Fruit fly (Drosophila melanogaster): ENCODE data around the gene tbrd-1.

The tbrd-1 gene

DNA sequence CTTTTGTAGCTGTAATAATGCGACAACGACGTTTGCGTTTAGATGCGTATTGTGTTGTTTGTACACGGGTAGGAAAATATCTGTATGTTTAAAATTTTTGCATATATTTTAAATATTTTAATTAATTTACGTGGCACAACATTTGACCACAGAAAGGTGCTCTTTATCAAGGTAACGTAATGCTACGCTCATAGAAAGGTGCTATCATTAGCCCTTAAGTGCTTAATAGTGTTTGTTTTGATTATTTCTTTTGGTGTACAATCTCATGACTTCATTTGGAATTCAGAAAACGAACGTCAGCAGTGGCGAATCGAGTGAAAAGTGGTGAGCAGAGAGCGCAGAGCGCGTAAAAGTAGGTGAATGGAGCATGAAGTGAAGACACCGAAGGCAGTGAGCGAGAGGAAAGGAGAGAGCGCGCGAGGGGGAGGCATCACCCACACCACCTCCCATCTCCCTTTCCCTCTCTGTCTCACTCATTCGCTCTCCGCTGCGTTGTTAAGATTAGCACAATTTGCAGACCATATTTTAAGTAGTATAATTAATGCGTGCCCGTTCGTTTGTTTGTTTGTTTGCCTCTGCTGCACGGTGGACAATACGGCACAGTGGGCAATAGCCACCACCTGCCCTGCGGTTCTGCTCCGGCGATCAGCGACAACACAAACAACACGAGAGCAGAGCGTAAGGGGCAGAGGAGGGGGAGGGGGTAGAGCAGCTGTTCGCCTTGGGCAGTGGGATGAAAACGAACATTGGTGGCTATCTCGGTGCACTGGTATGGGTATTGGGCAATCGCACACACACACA is 28.5 kb upstream of the tbrd-1 start:
- no peak for TF ChIP-seq CG9139 (GFP tag; optimal IDR thresholded peaks at IDR 0.05)
- no peak for TF ChIP-seq Hr39 (GFP tag; optimal IDR thresholded peaks at IDR 0.05)
- no peak for TF ChIP-seq CG16779 (tag; optimal IDR thresholded peaks at IDR 0.05)
- peak; percentile 49 for TF ChIP-seq CG10669 (GFP tag; optimal IDR thresholded peaks at IDR 0.05)
- TF ChIP-seq fd85E (GFP tag; optimal IDR thresholded peaks at IDR 0.05) = no peak
- TF ChIP-seq Blimp-1 (GFP tag; optimal IDR thresholded peaks at IDR 0.05) = no peak
- TF ChIP-seq esn (GFP tag; optimal IDR thresholded peaks at IDR 0.05) = no peak
- TF ChIP-seq CG8319 (GFP tag; optimal IDR thresholded peaks at IDR 0.05) = no peak
- TF ChIP-seq CG32006 (GFP tag; optimal IDR thresholded peaks at IDR 0.05) = peak; percentile 76
- TF ChIP-seq CG7368 (GFP tag; optimal IDR thresholded peaks at IDR 0.05) = peak; percentile 47
- TF ChIP-seq dac (GFP tag; optimal IDR thresholded peaks at IDR 0.05) = peak; percentile 41
- no peak for TF ChIP-seq CG6854 (GFP tag; optimal IDR thresholded peaks at IDR 0.05)
- peak; percentile 82 for TF ChIP-seq CG15336 (GFP tag; IDR thresholded peaks at IDR 0.05)
- no peak for TF ChIP-seq Hr38 (GFP tag; optimal IDR thresholded peaks at IDR 0.05)
- TF ChIP-seq OdsH (GFP tag; optimal IDR thresholded peaks at IDR 0.05) = peak; percentile 68
- TF ChIP-seq Hr4 (GFP tag; optimal IDR thresholded peaks at IDR 0.05) = peak; percentile 69
- peak; percentile 81 for TF ChIP-seq eg (GFP tag; IDR thresholded peaks at IDR 0.05)
- TF ChIP-seq CG1621 (tag; optimal IDR thresholded peaks at IDR 0.05) = no peak
- TF ChIP-seq vri (GFP tag; optimal IDR thresholded peaks at IDR 0.05) = peak; percentile 16
- TF ChIP-seq CG8632 (GFP tag; optimal IDR thresholded peaks at IDR 0.05) = peak; percentile 30
- TF ChIP-seq pdm3 (GFP tag; optimal IDR thresholded peaks at IDR 0.05) = peak; percentile 31
- TF ChIP-seq Eip75B (GFP tag; optimal IDR thresholded peaks at IDR 0.05) = no peak
- no peak for TF ChIP-seq CG6808 (GFP tag; optimal IDR thresholded peaks at IDR 0.05)
- no peak for TF ChIP-seq Lpt (GFP tag; optimal IDR thresholded peaks at IDR 0.05)
- TF ChIP-seq acj6 (GFP tag; optimal IDR thresholded peaks at IDR 0.05) = peak; percentile 45
- no peak for TF ChIP-seq Eip93F (GFP tag; optimal IDR thresholded peaks at IDR 0.05)
- peak; percentile 38 for TF ChIP-seq CG10631 (GFP tag; optimal IDR thresholded peaks at IDR 0.05)
- TF ChIP-seq cyc (GFP tag; optimal IDR thresholded peaks at IDR 0.05) = no peak
- TF ChIP-seq fkh (GFP tag; optimal IDR thresholded peaks at IDR 0.05) = peak; percentile 92
- TF ChIP-seq CG3919 (GFP tag; optimal IDR thresholded peaks at IDR 0.05) = peak; percentile 42
- TF ChIP-seq CG11902 (GFP tag; optimal IDR thresholded peaks at IDR 0.05) = peak; percentile 12
- TF ChIP-seq dsx (GFP tag; optimal IDR thresholded peaks at IDR 0.05; ENCODE audit: poor library complexity, severe bottlenecking) = no peak
- peak; percentile 71 for TF ChIP-seq Gug (GFP tag; IDR thresholded peaks at IDR 0.05)
- TF ChIP-seq CG34406 (GFP tag; optimal IDR thresholded peaks at IDR 0.05) = peak; percentile 12
- TF ChIP-seq Sox102F (GFP tag; optimal IDR thresholded peaks at IDR 0.05) = no peak
- TF ChIP-seq achi (GFP tag; optimal IDR thresholded peaks at IDR 0.05) = peak; percentile 61
- TF ChIP-seq Eip78C (GFP tag) = peak; percentile 92
- TF ChIP-seq svp (GFP tag) = peak; percentile 73
- no peak for TF ChIP-seq lz (GFP tag; optimal IDR thresholded peaks at IDR 0.05)
- TF ChIP-seq Ets96B (tag; optimal IDR thresholded peaks at IDR 0.05) = peak; percentile 65
- no peak for TF ChIP-seq Sox14 (GFP tag; optimal IDR thresholded peaks at IDR 0.05)
- TF ChIP-seq salr (GFP tag; optimal IDR thresholded peaks at IDR 0.05) = no peak
- peak; percentile 67 for TF ChIP-seq CG8119 (GFP tag; IDR thresholded peaks at IDR 0.05)
- no peak for TF ChIP-seq Sox15 (GFP tag; optimal IDR thresholded peaks at IDR 0.05)
- TF ChIP-seq Smox (GFP tag; optimal IDR thresholded peaks at IDR 0.05) = no peak
- TF ChIP-seq net (GFP tag; optimal IDR thresholded peaks at IDR 0.05) = peak; percentile 26
- TF ChIP-seq CG11294 (GFP tag; IDR thresholded peaks at IDR 0.05) = 0 out of 2 replicates have a peak, but pooled peaks have one; percentile 60
- TF ChIP-seq Met (GFP tag; optimal IDR thresholded peaks at IDR 0.05) = peak; percentile 9
- no peak for TF ChIP-seq Ets21C (GFP tag; optimal IDR thresholded peaks at IDR 0.05)
- TF ChIP-seq CG11762 (GFP tag; optimal IDR thresholded peaks at IDR 0.05; ENCODE audit: insufficient read depth) = no peak
- no peak for TF ChIP-seq CG6276 (GFP tag; optimal IDR thresholded peaks at IDR 0.05)

All from whole organism, prepupa.